Worm (Caenorhabditis elegans): ENCODE measurements around the gene D2007.1.

Gene D2007.1

DNA sequence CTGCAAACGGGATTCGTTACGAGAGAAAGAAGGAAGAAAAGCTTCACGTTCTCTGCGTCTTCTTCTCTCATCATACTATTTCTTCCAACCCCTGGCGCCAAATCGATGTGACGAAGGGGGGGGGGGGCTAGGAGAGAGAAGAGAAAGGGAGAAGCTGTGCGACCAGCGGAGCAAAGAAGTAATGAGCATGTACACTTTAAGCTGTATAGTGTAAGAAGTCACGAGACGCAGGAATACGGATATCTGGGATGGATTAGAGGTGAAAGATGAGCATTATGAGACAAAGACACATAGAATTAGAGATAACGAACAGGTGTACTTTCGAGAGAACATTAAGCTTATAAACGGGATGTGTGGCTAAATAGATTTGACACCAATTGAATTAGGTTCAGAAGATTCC lies 46.5 kb downstream of the D2007.1 start (continued):
- TF ChIP-seq swsn-7 (tag; optimal IDR thresholded peaks at IDR 0.05), result peak; percentile 56
- peak; percentile 30 for TF ChIP-seq fkh-10 (GFP tag; optimal IDR thresholded peaks at IDR 0.05)
- no peak for TF ChIP-seq aly-2 (tag; optimal IDR thresholded peaks at IDR 0.05)
- TF ChIP-seq sox-4 (tag; optimal IDR thresholded peaks at IDR 0.05), result no peak
- TF ChIP-seq vab-15 (tag; optimal IDR thresholded peaks at IDR 0.05), result no peak
- no peak for TF ChIP-seq nhr-76 (tag; optimal IDR thresholded peaks at IDR 0.05)
- no peak for TF ChIP-seq jun-1 (tag; optimal IDR thresholded peaks at IDR 0.05)
- peak in 1 of 3 experiments; percentile 32 for TF ChIP-seq dpl-1 (GFP tag; optimal IDR thresholded peaks at IDR 0.05)
- TF ChIP-seq nhr-11 (tag; optimal IDR thresholded peaks at IDR 0.05), result no peak
- TF ChIP-seq snpc-4 (tag; optimal IDR thresholded peaks at IDR 0.05), result no peak
- no peak for TF ChIP-seq hpl-2 (GFP tag; optimal IDR thresholded peaks at IDR 0.05)
- TF ChIP-seq ceh-90 (tag; optimal IDR thresholded peaks at IDR 0.05), result no peak
- TF ChIP-seq tbx-2 (tag; optimal IDR thresholded peaks at IDR 0.05), result peak; percentile 55
- no peak for TF ChIP-seq egl-27 (tag; optimal IDR thresholded peaks at IDR 0.05)
- no peak for TF ChIP-seq nhr-47 (tag; optimal IDR thresholded peaks at IDR 0.05)
- TF ChIP-seq ztf-4 (tag; optimal IDR thresholded peaks at IDR 0.05), result peak; percentile 25
- no peak for TF ChIP-seq elt-3 (tag; optimal IDR thresholded peaks at IDR 0.05)
- TF ChIP-seq zag-1 (tag; optimal IDR thresholded peaks at IDR 0.05), result no peak
- TF ChIP-seq tlp-1 (tag; optimal IDR thresholded peaks at IDR 0.05), result no peak
- TF ChIP-seq pax-3 (tag; optimal IDR thresholded peaks at IDR 0.05), result peak; percentile 42
- TF ChIP-seq pqm-1 (tag; optimal IDR thresholded peaks at IDR 0.05), result no peak
- no peak for TF ChIP-seq blmp-1 (tag; optimal IDR thresholded peaks at IDR 0.05)
- no peak for TF ChIP-seq pag-3 (tag; optimal IDR thresholded peaks at IDR 0.05; ENCODE audit: borderline replicate concordance, insufficient read depth)
- no peak for TF ChIP-seq ztf-11 (tag; optimal IDR thresholded peaks at IDR 0.05)
- no peak for TF ChIP-seq ceh-8 (GFP tag; optimal IDR thresholded peaks at IDR 0.05)
- no peak for TF ChIP-seq nhr-85 (tag)
- no peak for TF ChIP-seq C34B4.2 (tag; optimal IDR thresholded peaks at IDR 0.05)
- TF ChIP-seq egl-13 (tag; optimal IDR thresholded peaks at IDR 0.05), result peak; percentile 58
- peak; percentile 3 for TF ChIP-seq xbp-1 (tag; optimal IDR thresholded peaks at IDR 0.05)
- TF ChIP-seq lin-13 (GFP tag; optimal IDR thresholded peaks at IDR 0.05), result no peak
- TF ChIP-seq elt-2 (tag; optimal IDR thresholded peaks at IDR 0.05), result no peak

DNA sequence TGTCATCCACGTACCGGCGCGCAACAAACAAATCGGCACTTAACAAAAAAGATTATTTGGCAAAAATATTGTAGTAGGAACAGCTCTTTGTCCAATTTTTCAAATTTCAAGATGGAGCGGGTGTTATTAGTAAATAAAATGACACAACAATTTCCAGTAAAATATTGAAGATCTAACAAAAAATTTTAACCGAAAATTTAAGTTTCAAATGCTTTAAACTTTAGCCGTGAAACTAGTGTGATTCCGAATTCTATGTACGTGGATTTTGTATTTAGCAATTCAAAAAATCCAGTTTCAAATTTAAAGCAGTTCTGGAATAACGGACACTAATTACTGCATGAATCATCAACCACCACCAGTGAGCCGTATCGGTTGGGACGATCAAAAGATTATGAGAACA lies 47.5 kb downstream of the D2007.1 start, which contains the start of gene snb-5:
Gene snb-5 (plus strand): TSS at position 301 of the 400 bp plus-strand sequence.
- TF ChIP-seq ceh-8 (GFP tag; optimal IDR thresholded peaks at IDR 0.05) (no peak), nhr-47 (tag; optimal IDR thresholded peaks at IDR 0.05) (no peak), nhr-20 (tag; optimal IDR thresholded peaks at IDR 0.05) (no peak), irx-1 (tag; optimal IDR thresholded peaks at IDR 0.05) (no peak), ceh-63 (GFP tag; optimal IDR thresholded peaks at IDR 0.05) (no peak), ztf-11 (tag; optimal IDR thresholded peaks at IDR 0.05) (no peak), tbx-2 (tag; optimal IDR thresholded peaks at IDR 0.05) (no peak), nhr-77 (tag; optimal IDR thresholded peaks at IDR 0.05) (no peak), C34B4.2 (tag; optimal IDR thresholded peaks at IDR 0.05) (no peak), hlh-4 (tag; optimal IDR thresholded peaks at IDR 0.05) (no peak), xbp-1 (tag; optimal IDR thresholded peaks at IDR 0.05) (no peak), snu-23 (GFP tag; optimal IDR thresholded peaks at IDR 0.05) (no peak), sptf-1 (tag; optimal IDR thresholded peaks at IDR 0.05) (no peak), Y116A8C.19 (tag; optimal IDR thresholded peaks at IDR 0.05; ENCODE audit: borderline replicate concordance) (no peak), skn-1 (tag; optimal IDR thresholded peaks at IDR 0.05) (no peak), sup-37 (GFP tag; optimal IDR thresholded peaks at IDR 0.05) (no peak), blmp-1 (tag; optimal IDR thresholded peaks at IDR 0.05) (no peak), hpl-2 (GFP tag; optimal IDR thresholded peaks at IDR 0.05) (no peak), zag-1 (tag; optimal IDR thresholded peaks at IDR 0.05) (no peak), lsy-2 (tag; optimal IDR thresholded peaks at IDR 0.05) (no peak)

All from whole organism, L1 larva.